Fruit fly (Drosophila melanogaster): ENCODE measurements around the gene Ifrd1.

- TF ChIP-seq Snoo (tag; optimal IDR thresholded peaks at IDR 0.05), result no peak
- TF ChIP-seq CG12605 (GFP tag; IDR thresholded peaks at IDR 0.05), result peak; percentile 78
- TF ChIP-seq gl (tag; optimal IDR thresholded peaks at IDR 0.05), result peak; percentile 57
These were observed 12.6 kb upstream of the Ifrd1 start for dm6 chr2L:2886613-2887537.

Measured in whole organism, pupa.